Worm (Caenorhabditis elegans) whole organism, L1 larva: ENCODE results near the gene T26H8.5.

Experiments
- ama-1 ChIP-seq: fragments of 150-350 bp; optimal IDR thresholded peaks from 2 replicates; lab custom pipeline; 2014
- blmp-1 ChIP-seq: fragments of 150-350 bp; optimal IDR thresholded peaks from 2 replicates; lab custom pipeline; 2014; ENCODE audit warnings: missing biosample characterization, missing genetic modification characterization
- fkh-10 ChIP-seq: sonication (generic microtip); optimal IDR thresholded peaks from 2 replicates; lab custom pipeline; 2017; ENCODE audit warnings: missing biosample characterization, missing genetic modification reagents, missing genetic modification characterization
- lin-15B ChIP-seq: fragments of 150-350 bp; sonication (generic microtip); optimal IDR thresholded peaks from 3 replicates; lab custom pipeline; 2014; ENCODE audit warnings: missing biosample characterization, missing genetic modification characterization
- lin-35 ChIP-seq, 2 experiments: fragments of 150-350 bp; optimal IDR thresholded peaks; 2 replicates each; lab custom pipeline; 2014; ENCODE audit warnings: missing biosample characterization in 2 of 2, missing genetic modification characterization in 2 of 2, missing genetic modification reagents in 2 of 2
- nhr-76 ChIP-seq: sonication (generic microtip); optimal IDR thresholded peaks from 2 replicates; lab custom pipeline; 2017; ENCODE audit warnings: missing biosample characterization, missing genetic modification characterization
- ztf-11 ChIP-seq, 2 experiments: sonication (generic microtip); optimal IDR thresholded peaks; 2 replicates each; lab custom pipeline; 2016 to 2017; ENCODE audit warnings: missing genetic modification characterization in 2 of 2, missing biosample characterization in 1 of 2, missing compliant biosample characterization in 1 of 2

DNA sequence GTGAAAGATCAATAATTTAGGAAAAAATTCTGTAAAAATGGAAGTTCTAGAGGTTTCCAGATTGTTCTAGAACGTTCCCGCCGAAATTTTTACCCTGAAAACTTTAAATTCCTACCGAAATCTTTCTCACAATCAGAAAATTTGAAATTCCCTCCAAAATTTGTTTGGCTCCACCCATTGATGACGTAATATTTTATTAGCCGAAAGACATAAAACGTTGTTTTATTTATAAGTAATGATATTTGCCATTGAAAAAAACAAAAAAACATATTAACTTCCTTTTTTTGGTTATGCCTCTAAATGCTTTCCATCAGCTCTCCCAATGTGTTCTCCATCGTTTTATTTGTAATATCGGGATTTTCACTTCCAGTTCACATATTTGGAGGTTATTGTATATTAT lies 24.9 kb upstream of the T26H8.5 start, which contains the start of gene srh-295:
- TF ChIP-seq ztf-11 (tag; optimal IDR thresholded peaks at IDR 0.05; lab: Kevin White, UChicago), result no peak
- TF ChIP-seq blmp-1 (tag; lab: Kevin White, UChicago), result no peak
- no peak for TF ChIP-seq lin-15B
- no peak for TF ChIP-seq lin-35 (GFP tag; optimal IDR thresholded peaks at IDR 0.05; lab: Kevin White, UChicago)
- TF ChIP-seq fkh-10 (GFP tag; lab: Kevin White, UChicago), result no peak
- TF ChIP-seq nhr-76 (tag; lab: Kevin White, UChicago), result no peak
- no peak for TF ChIP-seq ama-1 (lab: Kevin White, UChicago)
